Worm (Caenorhabditis elegans) whole organism, dauer: ENCODE results near the gene sra-29.

Source experiments
- unc-62 ChIP-seq: sonication (generic microtip); optimal IDR thresholded peaks from 2 replicates; lab custom pipeline; 2017; ENCODE audit warnings: missing biosample characterization, missing genetic modification reagents, missing genetic modification characterization

The sra-29 gene

DNA sequence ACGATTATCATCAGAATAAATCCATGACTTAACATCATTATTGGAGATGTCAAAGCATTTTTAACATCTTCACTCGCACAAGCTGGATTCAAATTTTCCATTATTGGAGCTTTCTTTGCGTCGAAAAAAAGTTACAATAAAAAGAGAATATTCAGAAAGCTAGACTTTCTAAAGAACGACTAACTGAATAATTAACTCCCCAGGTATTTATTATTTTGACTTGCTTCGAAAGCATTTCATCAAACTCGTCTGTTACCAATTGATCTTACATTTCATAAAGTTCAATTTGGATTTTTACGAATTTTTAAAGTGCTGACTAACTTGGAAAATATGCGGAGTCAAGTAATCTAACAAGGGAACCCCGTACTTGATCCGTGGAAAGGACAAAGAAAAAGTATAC, at the start of gene sra-29:
Gene sra-29, minus strand, starts transcription at position 101 of the 400 bp plus-strand sequence.
- TF ChIP-seq unc-62 (GFP tag; lab: Kevin White, UChicago) = no peak

- no peak for TF ChIP-seq unc-62 (GFP tag; lab: Kevin White, UChicago)
Observed at ce11 chrII:6625302-6625701, 49.8 kb upstream of the sra-29 start, which contains the start of gene F54H5.14. Gene F54H5.14 (minus strand): TSS chrII:6625402.

ce11 chrII:6621886-6622285, 46.3 kb upstream of the sra-29 start, which contains the start of gene F54H5.3:
Gene F54H5.3 (plus strand): TSS chrII:6622186.
- TF ChIP-seq unc-62 (GFP tag; lab: Kevin White, UChicago) = no peak

DNA sequence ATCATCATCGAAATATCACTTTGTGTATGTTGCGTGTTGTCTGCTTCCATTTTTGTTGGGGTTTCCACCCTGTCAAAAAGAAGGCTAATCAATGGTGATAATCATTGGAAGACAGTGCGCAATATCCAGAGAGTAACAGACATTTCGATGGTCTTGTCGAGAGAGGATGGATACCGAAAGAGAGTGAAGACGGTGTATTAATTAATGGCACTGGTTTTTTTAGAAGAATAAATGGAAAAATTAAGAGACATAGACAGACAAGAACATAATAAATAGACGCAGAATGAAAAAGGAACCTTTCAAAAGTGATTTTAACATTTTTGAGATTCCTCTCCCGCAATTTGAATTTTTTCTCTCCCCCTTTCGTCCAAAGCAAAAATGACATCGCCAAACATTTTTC, 43.5 kb upstream of the sra-29 start:
- TF ChIP-seq unc-62 (GFP tag; lab: Kevin White, UChicago) = no peak

DNA sequence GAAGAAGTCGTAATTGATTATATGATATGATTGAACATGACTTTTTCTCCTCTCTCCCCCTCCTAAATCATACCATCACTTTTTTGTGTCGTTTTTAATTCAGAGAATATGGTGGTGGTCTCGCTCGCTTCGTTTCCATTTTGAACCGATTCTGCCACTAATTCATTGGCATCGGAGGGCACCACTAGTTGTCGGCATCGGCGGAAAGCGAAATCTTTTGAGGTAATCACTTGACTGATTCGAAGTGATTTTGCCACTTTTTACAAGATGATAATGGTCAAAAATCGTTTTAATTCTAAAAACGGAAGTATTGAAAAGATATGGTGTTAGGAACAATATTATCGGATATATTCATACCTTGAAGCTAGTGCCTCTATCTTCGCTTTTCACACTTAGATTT, 41.2 kb upstream of the sra-29 start, which contains the start of gene klf-3:
Gene klf-3, plus strand, starts transcription at position 109 of the 400 bp plus-strand sequence.
- no peak for TF ChIP-seq unc-62 (GFP tag; lab: Kevin White, UChicago)

ce11 chrII:6616135-6616534, 40.6 kb upstream of the sra-29 start:
- TF ChIP-seq unc-62 (GFP tag; lab: Kevin White, UChicago) = no peak

DNA sequence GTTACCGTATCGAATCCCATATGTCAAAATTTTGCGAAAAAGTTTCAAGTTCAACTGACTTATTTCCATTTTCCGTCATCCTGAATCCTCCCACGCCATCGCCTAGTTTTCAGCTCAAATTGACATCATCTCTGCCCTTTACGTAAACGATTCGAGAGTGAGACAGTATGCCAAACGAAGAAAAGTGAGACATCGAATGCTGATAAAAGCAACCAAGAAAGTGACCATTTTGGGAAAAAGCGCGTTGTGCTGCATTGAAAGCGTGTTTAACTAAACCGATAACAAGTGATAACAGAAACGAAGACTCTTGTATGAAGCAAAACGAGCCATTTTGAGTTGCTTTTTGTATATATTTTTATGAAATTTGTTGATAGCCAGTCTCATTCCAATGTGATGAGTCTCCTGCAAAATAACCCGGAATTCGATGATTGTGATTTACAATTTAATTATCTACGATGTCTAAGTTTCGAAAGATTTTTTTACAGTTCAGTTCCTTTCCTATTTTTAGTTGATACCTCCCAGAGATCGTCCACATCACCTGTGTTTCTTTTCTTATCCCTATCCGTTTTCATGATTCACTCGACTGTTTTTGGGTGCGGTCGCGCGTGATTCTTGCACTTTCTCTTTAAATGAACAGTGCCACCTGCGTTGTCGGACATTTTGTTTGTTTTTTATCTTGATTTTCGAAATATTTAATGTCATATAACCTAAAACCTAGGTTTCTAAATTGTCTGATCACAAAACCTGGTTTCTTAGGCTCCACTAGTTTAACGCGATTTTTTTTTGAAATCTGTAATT, 39.9 kb upstream of the sra-29 start:
- no peak for TF ChIP-seq unc-62 (GFP tag; lab: Kevin White, UChicago)

DNA sequence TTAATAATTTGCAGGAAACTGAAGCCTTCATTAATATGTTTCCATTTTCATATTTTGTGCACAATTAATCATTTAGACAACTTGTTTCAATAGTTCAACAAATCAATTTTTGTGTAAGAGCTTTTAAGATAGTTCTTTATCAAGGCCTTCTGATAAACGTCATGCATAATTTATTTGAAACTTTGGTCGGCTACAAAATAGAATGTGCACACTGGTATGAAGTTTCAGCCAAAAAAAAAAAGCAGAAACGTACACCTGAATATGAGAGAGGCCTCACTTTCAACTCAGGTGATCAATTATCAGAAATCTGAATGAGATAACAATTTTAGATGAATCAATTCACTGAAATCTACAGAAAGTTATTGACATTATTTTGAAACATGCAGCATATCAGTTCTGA, 39.0 kb upstream of the sra-29 start:
- TF ChIP-seq unc-62 (GFP tag; lab: Kevin White, UChicago) = no peak

- TF ChIP-seq unc-62 (GFP tag; lab: Kevin White, UChicago) = no peak
Observed at ce11 chrII:6612544-6612943, 37.0 kb upstream of the sra-29 start.

DNA sequence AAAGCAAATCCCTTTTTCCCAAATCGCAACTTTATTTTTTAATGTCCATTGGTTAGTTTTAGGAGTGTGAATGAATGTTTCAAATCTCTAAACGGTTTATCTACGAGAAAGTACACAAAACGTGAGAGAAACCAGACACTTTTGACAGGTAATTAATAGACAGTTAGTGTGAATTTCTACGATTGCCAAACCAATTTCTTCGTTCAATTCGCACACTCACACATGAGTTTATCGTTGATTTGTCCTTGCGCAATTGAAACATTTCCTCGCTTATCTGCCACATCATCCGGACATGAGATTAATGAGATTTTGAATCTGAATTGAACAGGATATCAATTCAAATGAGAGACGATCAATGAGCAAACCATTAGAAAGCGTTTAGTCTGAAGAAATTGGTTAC, 34.7 kb upstream of the sra-29 start:
- no peak for TF ChIP-seq unc-62 (GFP tag; lab: Kevin White, UChicago)

DNA sequence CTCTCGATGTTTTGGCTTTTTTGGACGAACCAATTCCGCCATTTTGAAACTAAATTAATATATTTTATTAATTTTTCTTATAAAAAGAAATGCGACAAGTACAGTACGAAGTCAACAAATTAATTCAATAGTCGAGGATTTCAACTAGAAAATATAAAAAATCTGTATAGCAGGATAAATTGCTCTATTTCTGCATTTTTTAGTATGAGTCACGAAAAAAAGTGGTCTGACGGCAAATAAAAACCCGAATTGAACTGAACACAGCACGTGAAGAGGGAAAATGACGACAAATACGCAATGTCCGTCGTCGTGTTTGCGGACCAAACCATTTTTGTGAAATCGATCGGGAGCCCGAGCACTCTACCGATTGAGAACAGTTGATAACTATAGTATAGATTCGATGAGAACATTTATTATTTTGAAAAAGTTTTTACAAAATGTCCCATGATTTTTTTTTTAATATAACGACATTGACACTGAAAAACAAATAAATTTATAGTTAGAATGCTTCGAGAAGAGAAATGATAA, 33.8 kb upstream of the sra-29 start, which contains the start of gene epg-5:
Gene epg-5, minus strand, starts transcription at position 51 of the 528 bp plus-strand sequence.
- no peak for TF ChIP-seq unc-62 (GFP tag; lab: Kevin White, UChicago)

DNA sequence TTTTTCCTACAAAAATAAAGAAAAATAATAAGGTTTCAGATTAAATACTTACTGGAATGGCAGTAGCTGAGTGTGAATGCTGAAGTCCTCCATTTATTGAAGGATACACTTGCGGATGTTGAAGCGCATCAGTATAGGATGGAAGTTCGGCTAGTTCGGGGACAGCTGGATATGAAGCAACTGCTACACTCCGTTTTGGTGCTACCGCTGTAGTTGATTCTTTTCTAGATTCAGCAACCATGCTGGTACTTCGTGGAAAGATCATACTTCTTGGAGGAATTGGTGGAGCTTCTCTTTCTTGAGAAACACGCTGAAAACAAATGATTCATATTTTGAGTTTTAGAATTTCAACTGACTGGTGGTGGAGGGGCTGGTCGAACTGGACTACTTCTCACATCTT, 33.1 kb upstream of the sra-29 start:
- TF ChIP-seq unc-62 (GFP tag; lab: Kevin White, UChicago) = no peak

DNA sequence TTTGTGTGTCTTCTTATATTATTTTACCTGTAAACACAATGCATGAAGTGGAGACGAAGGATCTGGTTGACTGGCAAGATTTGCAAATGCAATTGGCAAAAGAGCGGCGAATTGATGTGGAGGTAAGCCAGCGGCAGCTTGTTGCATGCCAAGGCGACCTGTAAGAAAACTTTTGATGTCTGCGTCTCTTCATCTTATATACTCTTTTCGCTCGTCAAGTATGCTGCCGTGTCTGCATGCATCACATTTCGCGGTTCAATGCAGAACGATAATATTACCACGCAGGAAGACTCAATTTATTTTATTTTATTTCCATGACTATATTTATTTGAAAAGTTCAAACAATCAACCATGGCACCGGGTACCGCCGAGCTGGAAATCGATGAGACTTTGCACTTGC, 25.4 kb upstream of the sra-29 start, which contains the start of gene vps-33.2:
Gene vps-33.2, plus strand, starts transcription at position 244 of the 400 bp plus-strand sequence.
- no peak for TF ChIP-seq unc-62 (GFP tag; lab: Kevin White, UChicago)

ce11 chrII:6598050-6598449, 22.5 kb upstream of the sra-29 start, which contains the start of gene dnj-8:
Gene dnj-8 (minus strand): TSS chrII:6598080.
- no peak for TF ChIP-seq unc-62 (GFP tag; lab: Kevin White, UChicago)

DNA sequence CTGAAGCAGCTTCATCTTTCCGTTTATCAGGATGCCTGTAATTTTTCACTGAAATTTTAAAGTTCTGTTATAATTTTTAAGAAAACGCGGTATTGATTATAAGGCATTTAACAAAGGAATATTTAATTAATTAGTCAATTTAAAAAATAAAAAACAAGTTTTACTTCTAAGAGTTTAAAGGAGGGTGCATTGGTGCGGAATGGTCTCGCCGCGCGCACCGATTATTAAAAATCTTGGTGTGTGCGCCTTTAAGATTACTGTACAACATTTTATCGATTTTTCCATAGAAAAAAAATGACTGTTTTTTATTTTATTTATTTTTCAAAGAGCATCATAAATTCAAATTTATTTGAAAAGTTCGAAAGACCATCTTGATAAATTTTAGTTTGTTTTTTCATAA, 22.0 kb upstream of the sra-29 start:
- no peak for TF ChIP-seq unc-62 (GFP tag; lab: Kevin White, UChicago)

ce11 chrII:6594151-6594550, 18.6 kb upstream of the sra-29 start, which contains the start of gene aipr-1:
Gene aipr-1 (minus strand): TSS chrII:6594251.
- TF ChIP-seq unc-62 (GFP tag; lab: Kevin White, UChicago) = no peak
